Worm (Caenorhabditis elegans) whole organism, mixed stage, embryonic: ENCODE data around the gene F10D7.11.

ENCODE experiments used
- M03D4.4 ChIP-seq: sonication (generic microtip); optimal IDR thresholded peaks from 2 replicates; lab custom pipeline; 2017; ENCODE audit warnings: mild to moderate bottlenecking, missing genetic modification characterization, missing compliant biosample characterization
- bed-3 ChIP-seq: fragments of 200-800 bp; sonication (Bioruptor generic); optimal IDR thresholded peaks from 3 replicates; lab custom pipeline; 2018; ENCODE audit warnings: mild to moderate bottlenecking, missing genetic modification characterization, moderate library complexity, missing compliant biosample characterization
- blmp-1 ChIP-seq: fragments of 150-350 bp; optimal IDR thresholded peaks from 2 replicates; lab custom pipeline; 2014; ENCODE audit warnings: missing biosample characterization, missing genetic modification characterization
- ceh-39 ChIP-seq: fragments of 150-350 bp; optimal IDR thresholded peaks from 2 replicates; lab custom pipeline; 2014; ENCODE audit warnings: missing biosample characterization, missing genetic modification characterization
- ceh-43 ChIP-seq: fragments of 200-800 bp; sonication (Bioruptor generic); optimal IDR thresholded peaks from 2 replicates; lab custom pipeline; 2018; ENCODE audit warnings: mild to moderate bottlenecking, missing genetic modification characterization, moderate library complexity, missing compliant biosample characterization
- ceh-83 ChIP-seq: fragments of 200-800 bp; sonication (Bioruptor generic); optimal IDR thresholded peaks from 2 replicates; lab custom pipeline; 2018; ENCODE audit warnings: mild to moderate bottlenecking, missing genetic modification characterization, missing compliant biosample characterization
- ces-1 ChIP-seq: fragments of 150-350 bp; optimal IDR thresholded peaks from 2 replicates; lab custom pipeline; 2014; ENCODE audit warnings: missing biosample characterization, missing genetic modification reagents, missing genetic modification characterization
- cnd-1 ChIP-seq: fragments of 200-800 bp; sonication (Bioruptor generic); optimal IDR thresholded peaks from 2 replicates; lab custom pipeline; 2018; ENCODE audit warnings: mild to moderate bottlenecking, missing genetic modification characterization, missing compliant biosample characterization
- drap-1 ChIP-seq: fragments of 200-800 bp; sonication (Bioruptor generic); optimal IDR thresholded peaks from 3 replicates; lab custom pipeline; 2018; ENCODE audit warnings: mild to moderate bottlenecking, missing genetic modification characterization, missing compliant biosample characterization
- elt-1 ChIP-seq: sonication (generic microtip); optimal IDR thresholded peaks from 2 replicates; lab custom pipeline; 2017; ENCODE audit warnings: missing genetic modification characterization, mild to moderate bottlenecking, missing compliant biosample characterization, antibody characterized with exemption, moderate library complexity, borderline replicate concordance; ENCODE audit not compliant: insufficient read depth
- elt-3 ChIP-seq: fragments of 150-350 bp; optimal IDR thresholded peaks from 2 replicates; lab custom pipeline; 2014; ENCODE audit warnings: missing biosample characterization, missing genetic modification characterization
- flh-1 ChIP-seq: fragments of 200-800 bp; sonication (Bioruptor generic); optimal IDR thresholded peaks from 2 replicates; lab custom pipeline; 2018; ENCODE audit warnings: mild to moderate bottlenecking, missing genetic modification characterization, moderate library complexity, missing compliant biosample characterization
- ham-2 ChIP-seq: fragments of 200-800 bp; sonication (Bioruptor generic); optimal IDR thresholded peaks from 2 replicates; lab custom pipeline; 2018; ENCODE audit warnings: mild to moderate bottlenecking, missing genetic modification characterization, missing compliant biosample characterization
- hlh-1 ChIP-seq: fragments of 150-350 bp; optimal IDR thresholded peaks from 2 replicates; lab custom pipeline; 2014; ENCODE audit warnings: missing biosample characterization, missing genetic modification reagents, missing genetic modification characterization
- lin-13 ChIP-seq: fragments of 150-350 bp; optimal IDR thresholded peaks from 2 replicates; lab custom pipeline; 2014; ENCODE audit warnings: missing biosample characterization, missing genetic modification characterization
- lin-32 ChIP-seq: fragments of 200-800 bp; sonication (Bioruptor generic); optimal IDR thresholded peaks from 2 replicates; lab custom pipeline; 2018; ENCODE audit warnings: mild to moderate bottlenecking, missing genetic modification characterization, missing compliant biosample characterization
- lsy-2 ChIP-seq: fragments of 150-350 bp; optimal IDR thresholded peaks from 2 replicates; lab custom pipeline; 2014; ENCODE audit warnings: missing biosample characterization, missing genetic modification characterization
- mab-5 ChIP-seq: fragments of 150-350 bp; optimal IDR thresholded peaks from 2 replicates; lab custom pipeline; 2014; ENCODE audit warnings: missing biosample characterization, missing genetic modification characterization
- mep-1 ChIP-seq: fragments of 150-350 bp; optimal IDR thresholded peaks from 2 replicates; lab custom pipeline; 2017; ENCODE audit warnings: missing biosample characterization, missing genetic modification reagents, missing genetic modification characterization, inconsistent platforms
- mls-2 ChIP-seq: sonication (generic microtip); optimal IDR thresholded peaks from 2 replicates; lab custom pipeline; 2016; ENCODE audit warnings: mild to moderate bottlenecking, missing genetic modification characterization, moderate library complexity, missing compliant biosample characterization
- nhr-12 ChIP-seq: fragments of 150-350 bp; optimal IDR thresholded peaks from 2 replicates; lab custom pipeline; 2014; ENCODE audit warnings: missing biosample characterization, missing genetic modification characterization
- nhr-2 ChIP-seq: fragments of 150-350 bp; optimal IDR thresholded peaks from 2 replicates; lab custom pipeline; 2014; ENCODE audit warnings: missing biosample characterization, missing genetic modification characterization
- nhr-237 ChIP-seq: fragments of 150-350 bp; optimal IDR thresholded peaks from 2 replicates; lab custom pipeline; 2014; ENCODE audit warnings: missing biosample characterization, missing genetic modification characterization
- nhr-28 ChIP-seq: fragments of 150-350 bp; optimal IDR thresholded peaks from 2 replicates; lab custom pipeline; 2014; ENCODE audit warnings: missing biosample characterization, missing genetic modification characterization
- nhr-76 ChIP-seq: sonication (generic microtip); optimal IDR thresholded peaks from 2 replicates; lab custom pipeline; 2017; ENCODE audit warnings: missing biosample characterization, missing genetic modification characterization
- pha-4 ChIP-seq: fragments of 150-350 bp; optimal IDR thresholded peaks from 2 replicates; lab custom pipeline; 2018; ENCODE audit warnings: missing biosample characterization, missing genetic modification reagents, missing genetic modification characterization
- sem-2 ChIP-seq: fragments of 200-800 bp; sonication (Bioruptor generic); optimal IDR thresholded peaks from 2 replicates; lab custom pipeline; 2018; ENCODE audit warnings: mild to moderate bottlenecking, missing genetic modification characterization, missing compliant biosample characterization
- snpc-4 ChIP-seq: fragments of 150-350 bp; optimal IDR thresholded peaks from 2 replicates; lab custom pipeline; 2014; ENCODE audit warnings: missing biosample characterization, missing genetic modification characterization
- sptf-1 ChIP-seq: sonication (generic microtip); optimal IDR thresholded peaks from 2 replicates; lab custom pipeline; 2017; ENCODE audit warnings: mild to moderate bottlenecking, missing genetic modification characterization, moderate library complexity, missing compliant biosample characterization
- tbx-8 ChIP-seq: fragments of 200-800 bp; sonication (Bioruptor generic); optimal IDR thresholded peaks from 2 replicates; lab custom pipeline; 2018; ENCODE audit warnings: mild to moderate bottlenecking, missing genetic modification characterization, moderate library complexity, missing compliant biosample characterization
- unc-120 ChIP-seq: sonication (generic microtip); optimal IDR thresholded peaks from 2 replicates; lab custom pipeline; 2017; ENCODE audit warnings: missing genetic modification characterization, missing compliant biosample characterization; ENCODE audit not compliant: poor library complexity, severe bottlenecking
- unc-39 ChIP-seq: fragments of 150-350 bp; optimal IDR thresholded peaks from 2 replicates; lab custom pipeline; 2014; ENCODE audit warnings: missing biosample characterization, missing genetic modification characterization
- unc-62 ChIP-seq: fragments of 150-350 bp; optimal IDR thresholded peaks from 2 replicates; lab custom pipeline; 2014; ENCODE audit warnings: missing biosample characterization, missing genetic modification reagents, missing genetic modification characterization
- zip-8 ChIP-seq: fragments of 150-350 bp; optimal IDR thresholded peaks from 2 replicates; lab custom pipeline; 2014; ENCODE audit warnings: missing biosample characterization, missing genetic modification characterization
- ztf-11 ChIP-seq: fragments of 150-350 bp; optimal IDR thresholded peaks from 2 replicates; lab custom pipeline; 2014; ENCODE audit warnings: missing biosample characterization, missing genetic modification characterization

The F10D7.11 gene

ce11 chrX:17391515-17391914 is 28.9 kb downstream of the F10D7.11 start, which contains the start of gene F10D7.5:
TSS of gene F10D7.5 (minus strand) at chrX:17391615.
- TF ChIP-seq lsy-2 (tag; lab: Kevin White, UChicago) (no peak), ces-1 (GFP tag; lab: Kevin White, UChicago) (no peak), elt-1 (no peak), ham-2 (GFP tag; lab: Kevin White, UChicago) (no peak), hlh-1 (tag; lab: Kevin White, UChicago) (no peak), cnd-1 (tag; lab: Kevin White, UChicago) (no peak), sptf-1 (tag; lab: Kevin White, UChicago) (no peak), snpc-4 (tag; lab: Kevin White, UChicago) (no peak), ceh-83 (GFP tag; lab: Kevin White, UChicago) (no peak), unc-62 (no peak), nhr-237 (tag; lab: Kevin White, UChicago) (no peak), M03D4.4 (no peak), mep-1 (tag; lab: Kevin White, UChicago) (no peak), pha-4 (tag; lab: Kevin White, UChicago) (no peak), lin-32 (GFP tag; lab: Kevin White, UChicago) (no peak), flh-1 (no peak), ztf-11 (tag; lab: Kevin White, UChicago) (no peak)

DNA sequence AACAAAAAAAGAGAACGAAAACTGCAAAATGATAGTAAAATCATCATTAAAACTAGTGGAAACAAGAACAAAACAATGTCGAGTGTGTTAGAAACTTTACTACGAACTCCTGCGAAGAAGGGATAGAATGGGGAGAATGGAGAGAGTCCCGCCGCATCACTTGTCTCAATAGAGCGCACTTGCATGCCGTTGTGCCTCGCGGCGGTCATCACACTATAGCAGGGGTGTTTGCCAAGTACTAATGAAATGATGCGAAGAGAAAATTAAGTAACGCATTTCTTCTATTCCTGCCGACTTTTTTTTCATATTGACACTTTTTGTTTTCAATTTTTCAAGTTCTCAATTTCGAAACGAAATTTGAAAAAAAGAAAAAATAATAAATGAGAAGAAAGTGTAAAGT is 29.6 kb downstream of the F10D7.11 start:
- peak; percentile 49 for TF ChIP-seq unc-120 (tag; lab: Kevin White, UChicago)
- peak; percentile 91 for TF ChIP-seq ces-1 (GFP tag; lab: Kevin White, UChicago)
- no peak for TF ChIP-seq tbx-8 (GFP tag; lab: Kevin White, UChicago)
- peak; percentile 62 for TF ChIP-seq nhr-237 (tag; lab: Kevin White, UChicago)
- TF ChIP-seq bed-3, result no peak
- no peak for TF ChIP-seq flh-1
- no peak for TF ChIP-seq unc-39 (tag; lab: Kevin White, UChicago)
- TF ChIP-seq lin-13 (tag; lab: Kevin White, UChicago), result peak; percentile 74
- TF ChIP-seq mep-1 (tag; lab: Kevin White, UChicago), result peak; percentile 94
- TF ChIP-seq ceh-39, result no peak
- no peak for TF ChIP-seq lin-32 (GFP tag; lab: Kevin White, UChicago)
- peak; percentile 79 for TF ChIP-seq pha-4 (tag; lab: Kevin White, UChicago)
- no peak for TF ChIP-seq mls-2 (tag; lab: Kevin White, UChicago)
- no peak for TF ChIP-seq drap-1 (GFP tag; lab: Kevin White, UChicago)
- TF ChIP-seq ceh-43 (GFP tag; lab: Kevin White, UChicago), result no peak
- TF ChIP-seq zip-8, result no peak
- TF ChIP-seq sem-2 (GFP tag; lab: Kevin White, UChicago), result no peak
- no peak for TF ChIP-seq ztf-11 (tag; lab: Kevin White, UChicago)
- TF ChIP-seq elt-1, result no peak
- TF ChIP-seq ham-2 (GFP tag; lab: Kevin White, UChicago), result no peak
- no peak for TF ChIP-seq mab-5 (tag; lab: Kevin White, UChicago)
- peak; percentile 2 for TF ChIP-seq cnd-1 (tag; lab: Kevin White, UChicago)
- no peak for TF ChIP-seq nhr-12 (tag; lab: Kevin White, UChicago)
- TF ChIP-seq sptf-1 (tag; lab: Kevin White, UChicago), result peak; percentile 28
- TF ChIP-seq ceh-83 (GFP tag; lab: Kevin White, UChicago), result no peak
- TF ChIP-seq blmp-1, result no peak
- TF ChIP-seq nhr-28, result no peak
- no peak for TF ChIP-seq nhr-2 (tag; lab: Kevin White, UChicago)
- TF ChIP-seq M03D4.4, result no peak
- no peak for TF ChIP-seq unc-62
- TF ChIP-seq snpc-4 (tag; lab: Kevin White, UChicago), result no peak
- TF ChIP-seq nhr-76 (tag; lab: Kevin White, UChicago), result no peak
- no peak for TF ChIP-seq elt-3 (tag; lab: Kevin White, UChicago)
- TF ChIP-seq hlh-1 (tag; lab: Kevin White, UChicago), result peak; percentile 74
- TF ChIP-seq lsy-2 (tag; lab: Kevin White, UChicago), result peak; percentile 49

- no peak for TF ChIP-seq zip-8
- no peak for TF ChIP-seq mab-5 (tag; lab: Kevin White, UChicago)
These were observed 33.8 kb downstream of the F10D7.11 start, which contains the start of the genes vap-1 and F11C7.2 for ce11 chrX:17396456-17396855. TSS of gene vap-1 (minus strand) at chrX:17396556. TSS of gene F11C7.2 (plus strand) at chrX:17396814.
